Worm (Caenorhabditis elegans) whole organism, young adult: ENCODE results near the gene skr-21.

ENCODE experiments used
- B0035.1 ChIP-seq: sonication (generic microtip); optimal IDR thresholded peaks from 2 replicates; lab custom pipeline; 2016; ENCODE audit warnings: missing genetic modification characterization, mild to moderate bottlenecking, missing compliant biosample characterization, missing genotype, missing genetic modification reagents
- B0261.1 ChIP-seq: sonication (generic microtip); optimal IDR thresholded peaks from 2 replicates; lab custom pipeline; 2016; ENCODE audit warnings: mild to moderate bottlenecking, missing genetic modification characterization, moderate library complexity, missing compliant biosample characterization
- C06A6.2 ChIP-seq: fragments of 200-800 bp; sonication (Bioruptor generic); conservative IDR thresholded peaks from 2 replicates; pipeline ENCODE4 v1.3.6; 2022; ENCODE audit warnings: missing genetic modification characterization, missing compliant biosample characterization
- D2030.7 ChIP-seq: fragments of 200-800 bp; sonication (Bioruptor generic); IDR thresholded peaks from 2 replicates; pipeline ENCODE4 v1.3.6; 2022; ENCODE audit warnings: missing genetic modification reagents, missing genetic modification characterization, missing compliant biosample characterization
- F23B12.7 ChIP-seq: sonication (generic microtip); optimal IDR thresholded peaks from 2 replicates; lab custom pipeline; 2017; ENCODE audit warnings: missing genetic modification characterization, mild to moderate bottlenecking, missing compliant biosample characterization, antibody characterized with exemption, moderate library complexity; ENCODE audit not compliant: insufficient read depth
- F33H1.4 ChIP-seq: fragments of 200-800 bp; sonication (Bioruptor generic); IDR thresholded peaks from 2 replicates; pipeline ENCODE4 v1.3.6; 2022; ENCODE audit warnings: missing genetic modification reagents, missing genetic modification characterization, missing compliant biosample characterization
- Y95B8A.8 ChIP-seq: fragments of 200-800 bp; sonication (Bioruptor generic); IDR thresholded peaks from 2 replicates; pipeline ENCODE4 v1.3.6; 2022; ENCODE audit warnings: missing genetic modification reagents, missing genetic modification characterization, missing compliant biosample characterization
- ZK185.1 ChIP-seq: sonication (generic microtip); optimal IDR thresholded peaks from 2 replicates; lab custom pipeline; 2016; ENCODE audit warnings: mild to moderate bottlenecking, missing genetic modification characterization, missing compliant biosample characterization; ENCODE audit not compliant: poor library complexity, severe bottlenecking
- akir-1 ChIP-seq: fragments of 200-800 bp; sonication (Bioruptor generic); optimal IDR thresholded peaks from 2 replicates; lab custom pipeline; 2018; ENCODE audit warnings: mild to moderate bottlenecking, missing genetic modification characterization, moderate library complexity, missing compliant biosample characterization
- ama-1 ChIP-seq, 3 experiments: fragments of 150-350 bp in 1 of 3; sonication (generic microtip) in 2 of 3; optimal IDR thresholded peaks; 2 replicates each; lab custom pipeline; 2014 to 2018; ENCODE audit warnings: missing biosample characterization in 2 of 3, missing genetic modification characterization in 2 of 3, missing genetic modification reagents in 2 of 3
- attf-3 ChIP-seq: fragments of 200-800 bp; sonication (Bioruptor generic); conservative IDR thresholded peaks from 2 replicates; pipeline ENCODE4 v1.3.6; 2022; ENCODE audit warnings: missing genetic modification reagents, missing genetic modification characterization, missing compliant biosample characterization
- ceh-27 ChIP-seq: fragments of 200-800 bp; sonication (Bioruptor generic); optimal IDR thresholded peaks from 2 replicates; lab custom pipeline; 2018; ENCODE audit warnings: mild to moderate bottlenecking, missing genetic modification characterization, moderate library complexity, missing compliant biosample characterization
- die-1 ChIP-seq: sonication (generic microtip); optimal IDR thresholded peaks from 2 replicates; lab custom pipeline; 2016; ENCODE audit warnings: missing genotype, mild to moderate bottlenecking, missing genetic modification characterization, missing compliant biosample characterization
- dox-1 ChIP-seq: fragments of 200-800 bp; sonication (Bioruptor generic); IDR thresholded peaks from 2 replicates; pipeline ENCODE4 v1.3.6; 2022; ENCODE audit warnings: missing genetic modification reagents, missing genetic modification characterization, missing compliant biosample characterization
- egl-18 ChIP-seq: fragments of 200-800 bp; sonication (Bioruptor generic); IDR thresholded peaks from 2 replicates; pipeline ENCODE4 v1.3.6; 2022; ENCODE audit warnings: missing genetic modification reagents, missing genetic modification characterization, missing compliant biosample characterization
- ekl-4 ChIP-seq: fragments of 200-800 bp; sonication (Bioruptor generic); IDR thresholded peaks from 2 replicates; pipeline ENCODE4 v1.3.6; 2022; ENCODE audit warnings: missing genetic modification reagents, missing genetic modification characterization, missing compliant biosample characterization
- fkh-3 ChIP-seq: sonication (generic microtip); optimal IDR thresholded peaks from 2 replicates; lab custom pipeline; 2016; ENCODE audit warnings: mild to moderate bottlenecking, missing genetic modification characterization, missing compliant biosample characterization
- hmg-1.2 ChIP-seq: fragments of 200-800 bp; sonication (Bioruptor generic); IDR thresholded peaks from 2 replicates; pipeline ENCODE4 v1.3.6; 2022; ENCODE audit warnings: missing genetic modification reagents, missing genetic modification characterization, missing compliant biosample characterization
- lsy-27 ChIP-seq: sonication (generic microtip); optimal IDR thresholded peaks from 2 replicates; lab custom pipeline; 2017; ENCODE audit warnings: missing genetic modification characterization, mild to moderate bottlenecking, missing compliant biosample characterization, antibody characterized with exemption, missing genotype, borderline replicate concordance; ENCODE audit not compliant: insufficient read depth
- madf-10 ChIP-seq: sonication (generic microtip); optimal IDR thresholded peaks from 2 replicates; lab custom pipeline; 2016; ENCODE audit warnings: mild to moderate bottlenecking, missing genetic modification characterization, missing compliant biosample characterization
- madf-6 ChIP-seq: fragments of 200-800 bp; sonication (Bioruptor generic); IDR thresholded peaks from 2 replicates; pipeline ENCODE4 v1.3.6; 2022; ENCODE audit warnings: missing genetic modification reagents, missing genetic modification characterization, missing compliant biosample characterization
- nhr-80 ChIP-seq: sonication (generic microtip); optimal IDR thresholded peaks from 2 replicates; lab custom pipeline; 2016; ENCODE audit warnings: missing genetic modification characterization, missing compliant biosample characterization
- nhr-90 ChIP-seq: sonication (generic microtip); optimal IDR thresholded peaks from 2 replicates; lab custom pipeline; 2016; ENCODE audit warnings: missing genotype, mild to moderate bottlenecking, missing genetic modification characterization, missing compliant biosample characterization
- pbrm-1 ChIP-seq: fragments of 200-800 bp; sonication (Bioruptor generic); IDR thresholded peaks from 2 replicates; pipeline ENCODE4 v1.3.6; 2022; ENCODE audit warnings: missing genetic modification reagents, missing genetic modification characterization, missing compliant biosample characterization
- rec-8 ChIP-seq, 2 experiments: sonication (generic microtip); optimal IDR thresholded peaks; 2 replicates each; lab custom pipeline; 2016; ENCODE audit warnings: mild to moderate bottlenecking in 2 of 2, missing genetic modification characterization in 2 of 2, missing genetic modification reagents in 2 of 2, missing genotype in 2 of 2, missing biosample characterization in 1 of 2, missing compliant biosample characterization in 1 of 2, moderate library complexity in 1 of 2
- rpc-1 ChIP-seq, 2 experiments: fragments of 150-350 bp in 1 of 2; sonication (generic microtip) in 1 of 2; optimal IDR thresholded peaks; 2 replicates each; lab custom pipeline; 2014 to 2018; ENCODE audit warnings: missing biosample characterization in 1 of 2, missing genetic modification characterization in 1 of 2, missing genetic modification reagents in 1 of 2, missing genotype in 1 of 2
- snpc-1.1 ChIP-seq: sonication (generic microtip); optimal IDR thresholded peaks from 2 replicates; lab custom pipeline; 2017; ENCODE audit warnings: missing genetic modification characterization, mild to moderate bottlenecking, missing compliant biosample characterization, antibody characterized with exemption, moderate library complexity, missing genotype, missing genetic modification reagents; ENCODE audit not compliant: insufficient read depth
- snpc-1.3 ChIP-seq: sonication (generic microtip); optimal IDR thresholded peaks from 2 replicates; lab custom pipeline; 2017; ENCODE audit warnings: missing genetic modification characterization, mild to moderate bottlenecking, missing compliant biosample characterization, antibody characterized with exemption, moderate library complexity, missing genotype, missing genetic modification reagents; ENCODE audit not compliant: insufficient read depth
- snpc-3.4 ChIP-seq: sonication (generic microtip); optimal IDR thresholded peaks from 2 replicates; lab custom pipeline; 2017; ENCODE audit warnings: missing genetic modification characterization, mild to moderate bottlenecking, missing compliant biosample characterization, antibody characterized with exemption, moderate library complexity, missing genotype, missing genetic modification reagents
- snpc-4 ChIP-seq, 5 experiments: fragments of 150-350 bp in 1 of 5; sonication (generic microtip) in 4 of 5; optimal IDR thresholded peaks; 2 replicates each; lab custom pipeline; 2014 to 2018; ENCODE audit warnings: missing genetic modification characterization in 5 of 5, missing biosample characterization in 3 of 5, antibody characterized with exemption in 2 of 5, mild to moderate bottlenecking in 2 of 5, missing compliant biosample characterization in 2 of 5, missing genotype in 2 of 5, moderate library complexity in 2 of 5, missing genetic modification reagents in 1 of 5
- tbp1 ChIP-seq: fragments of 200-800 bp; sonication (Bioruptor generic); optimal IDR thresholded peaks from 2 replicates; lab custom pipeline; 2018; ENCODE audit warnings: mild to moderate bottlenecking, missing genetic modification characterization, missing compliant biosample characterization
- ztf-18 ChIP-seq: sonication (generic microtip); optimal IDR thresholded peaks from 2 replicates; lab custom pipeline; 2016; ENCODE audit warnings: missing genotype, mild to moderate bottlenecking, missing genetic modification characterization, missing compliant biosample characterization

The skr-21 gene

ce11 chrX:13262195-13262594 lies 35.7 kb upstream of the skr-21 start, which contains the start of gene K09A11.1:
Gene K09A11.1 (plus strand): TSS chrX:13262495.
- no peak for TF ChIP-seq ceh-27 (GFP tag; lab: Kevin White, UChicago)
- TF ChIP-seq ama-1 (optimal IDR thresholded peaks at IDR 0.05; lab: Kevin White, UChicago) = no peak
- TF ChIP-seq ama-1 (GFP tag; optimal IDR thresholded peaks at IDR 0.05; lab: Kevin White, UChicago) = no peak
- no peak for TF ChIP-seq Y95B8A.8 (GFP tag; lab: Robert Waterston, UW)
- no peak for TF ChIP-seq ztf-18 (tag; lab: Kevin White, UChicago)
- no peak for TF ChIP-seq ekl-4 (GFP tag; lab: Robert Waterston, UW)
- no peak for TF ChIP-seq lsy-27
- no peak for TF ChIP-seq F23B12.7 (tag; lab: Kevin White, UChicago)
- no peak for TF ChIP-seq akir-1 (GFP tag; lab: Kevin White, UChicago)
- no peak for TF ChIP-seq madf-6
- no peak for TF ChIP-seq F33H1.4
- TF ChIP-seq C06A6.2 = no peak
- TF ChIP-seq rpc-1 (optimal IDR thresholded peaks at IDR 0.05; lab: Kevin White, UChicago) = no peak
- TF ChIP-seq rpc-1 (tag; optimal IDR thresholded peaks at IDR 0.05; lab: Kevin White, UChicago) = no peak
- no peak for TF ChIP-seq attf-3 (GFP tag; lab: Robert Waterston, UW)
- no peak for TF ChIP-seq fkh-3 (tag; lab: Kevin White, UChicago)
- no peak for TF ChIP-seq pbrm-1 (GFP tag; lab: Robert Waterston, UW)
- TF ChIP-seq, all 124 proteins: peak for 0

ce11 chrX:13261037-13261592 lies 34.7 kb upstream of the skr-21 start:
- TF ChIP-seq dox-1 (GFP tag; lab: Robert Waterston, UW) (0 out of 2 replicates have a peak, but pooled peaks have one; percentile 17), ztf-18 (tag; lab: Kevin White, UChicago) (peak; percentile 10), hmg-1.2 (GFP tag; lab: Robert Waterston, UW) (peak; percentile 38), tbp1 (GFP tag; lab: Kevin White, UChicago) (peak; percentile 86), nhr-80 (tag; lab: Kevin White, UChicago) (peak; percentile 8), B0261.1 (tag; lab: Kevin White, UChicago) (peak; percentile 66), snpc-1.3 (tag; lab: Kevin White, UChicago) (peak; percentile 27), snpc-4 (GFP tag; optimal IDR thresholded peaks at IDR 0.05; lab: Kevin White, UChicago) (peak; percentile 68), snpc-4 (tag; optimal IDR thresholded peaks at IDR 0.05; lab: Kevin White, UChicago) (peak in 3 of 4 experiments; percentile 63 to 91 (median 86)), ZK185.1 (peak; percentile 10), pbrm-1 (GFP tag; lab: Robert Waterston, UW) (peak; percentile 58; the same call in 1 of the 2 replicates), nhr-90 (tag; lab: Kevin White, UChicago) (peak; percentile 36), B0035.1 (peak; percentile 5), snpc-3.4 (tag; lab: Kevin White, UChicago) (peak; percentile 37), madf-10 (tag; lab: Kevin White, UChicago) (peak; percentile 31), rpc-1 (optimal IDR thresholded peaks at IDR 0.05; lab: Kevin White, UChicago) (peak; percentile 69), rpc-1 (tag; optimal IDR thresholded peaks at IDR 0.05; lab: Kevin White, UChicago) (peak; percentile 84), rec-8 (tag; optimal IDR thresholded peaks at IDR 0.05; lab: Kevin White, UChicago) (peak in 1 of 2 experiments; percentile 38), snpc-1.1 (peak; percentile 24), D2030.7 (GFP tag; lab: Robert Waterston, UW) (0 out of 2 replicates have a peak, but pooled peaks have one; percentile 16), die-1 (tag; lab: Kevin White, UChicago) (peak; percentile 74), egl-18 (GFP tag; lab: Robert Waterston, UW) (0 out of 2 replicates have a peak, but pooled peaks have one; percentile 16)
